Worm (Caenorhabditis elegans) whole organism, early embryonic: Measurements from ENCODE around the gene vab-1.

Experiments
- ama-1 ChIP-seq: fragments of 150-350 bp; optimal IDR thresholded peaks from 2 replicates; lab custom pipeline; 2014
- hmbx-1 ChIP-seq: sonication (generic microtip); optimal IDR thresholded peaks from 2 replicates; lab custom pipeline; 2016; ENCODE audit warnings: mild to moderate bottlenecking, missing genetic modification characterization, missing compliant biosample characterization

DNA sequence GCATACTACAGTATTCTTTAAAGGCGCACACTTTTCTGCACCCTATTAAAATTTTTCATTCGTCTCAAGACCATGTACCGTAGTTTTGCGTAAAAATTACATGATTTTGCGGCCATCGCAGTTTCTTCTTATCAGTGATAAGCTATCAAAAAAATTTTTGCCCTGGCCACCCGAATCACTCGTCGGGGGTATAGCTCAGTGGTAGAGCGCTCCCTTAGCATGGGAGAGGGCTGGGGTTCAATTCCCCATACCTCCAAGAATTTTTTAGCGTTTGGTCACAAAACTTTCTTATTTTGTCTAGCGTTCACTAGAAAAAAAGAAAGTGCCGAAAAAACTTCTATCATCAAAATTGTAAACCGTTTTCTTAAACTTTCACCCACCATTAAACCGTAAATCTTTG lies 6.6 kb upstream of the vab-1 start:
- TF ChIP-seq ama-1 (lab: Kevin White, UChicago) (no peak), hmbx-1 (tag; lab: Kevin White, UChicago) (no peak)
